Fruit fly (Drosophila melanogaster): ENCODE measurements around the gene CG6168.

Gene CG6168

dm6 chr3L:11284091-11285023 lies 37.2 kb downstream of the CG6168 start:
- TF ChIP-seq CTCF (optimal IDR thresholded peaks at IDR 0.05), result no peak
- no peak for TF ChIP-seq CG8478 (optimal IDR thresholded peaks at IDR 0.05)

- TF ChIP-seq CG8478 (optimal IDR thresholded peaks at IDR 0.05) (no peak), CTCF (optimal IDR thresholded peaks at IDR 0.05) (no peak)
These were observed 40.9 kb downstream of the CG6168 start for dm6 chr3L:11280574-11281135.

- TF ChIP-seq CG8478 (optimal IDR thresholded peaks at IDR 0.05) (no peak), CTCF (optimal IDR thresholded peaks at IDR 0.05) (no peak)
These were observed 42.1 kb downstream of the CG6168 start for dm6 chr3L:11279321-11279827.

- TF ChIP-seq CG8478 (optimal IDR thresholded peaks at IDR 0.05), result no peak
- no peak for TF ChIP-seq CTCF (optimal IDR thresholded peaks at IDR 0.05)
These were observed 42.8 kb downstream of the CG6168 start for dm6 chr3L:11278448-11279320.

DNA sequence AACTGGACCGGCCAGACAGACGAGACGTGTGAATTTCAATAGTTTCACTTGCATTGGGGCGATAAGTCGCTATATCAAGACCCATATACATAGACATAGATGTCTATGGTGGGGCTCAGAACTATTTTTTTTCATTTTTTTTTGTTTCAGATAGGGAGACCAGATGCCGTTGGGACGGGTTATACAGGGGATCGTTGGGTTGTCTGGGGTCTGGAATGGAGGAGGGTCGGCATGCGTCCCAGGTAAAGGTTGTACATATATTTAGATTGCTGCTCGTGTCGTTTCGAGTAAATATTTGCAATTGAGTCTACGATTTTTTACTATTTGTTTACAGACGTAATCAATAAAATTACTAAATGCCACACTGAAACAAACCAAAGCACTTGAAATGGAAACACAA lies 45.5 kb downstream of the CG6168 start:
- no peak for TF ChIP-seq CG8478 (optimal IDR thresholded peaks at IDR 0.05)
- TF ChIP-seq CTCF (optimal IDR thresholded peaks at IDR 0.05), result no peak

- TF ChIP-seq CG8478 (optimal IDR thresholded peaks at IDR 0.05), result no peak
These were observed 47.3 kb downstream of the CG6168 start for dm6 chr3L:11274142-11274672.

- TF ChIP-seq CTCF (optimal IDR thresholded peaks at IDR 0.05) (no peak), CG8478 (optimal IDR thresholded peaks at IDR 0.05) (no peak)
These were observed 47.9 kb downstream of the CG6168 start for dm6 chr3L:11273444-11274141.

DNA sequence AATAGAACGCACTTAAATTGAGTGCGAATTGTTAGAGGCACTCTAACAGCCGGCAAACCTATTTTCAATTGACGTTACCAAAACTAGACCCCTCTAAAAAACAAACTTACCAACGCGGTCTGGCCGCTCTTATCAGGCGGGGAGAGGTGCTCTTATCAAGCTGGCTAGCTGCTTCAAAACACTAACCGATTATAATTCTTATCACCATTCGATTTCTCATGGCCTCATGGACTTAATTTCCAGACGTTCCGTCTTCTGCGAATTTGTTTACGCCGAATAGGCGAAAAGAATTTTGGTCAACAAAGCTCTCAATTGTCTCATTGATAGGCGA lies 48.5 kb downstream of the CG6168 start:
- TF ChIP-seq CG8478 (optimal IDR thresholded peaks at IDR 0.05), result no peak
- TF ChIP-seq CTCF (optimal IDR thresholded peaks at IDR 0.05), result no peak

DNA sequence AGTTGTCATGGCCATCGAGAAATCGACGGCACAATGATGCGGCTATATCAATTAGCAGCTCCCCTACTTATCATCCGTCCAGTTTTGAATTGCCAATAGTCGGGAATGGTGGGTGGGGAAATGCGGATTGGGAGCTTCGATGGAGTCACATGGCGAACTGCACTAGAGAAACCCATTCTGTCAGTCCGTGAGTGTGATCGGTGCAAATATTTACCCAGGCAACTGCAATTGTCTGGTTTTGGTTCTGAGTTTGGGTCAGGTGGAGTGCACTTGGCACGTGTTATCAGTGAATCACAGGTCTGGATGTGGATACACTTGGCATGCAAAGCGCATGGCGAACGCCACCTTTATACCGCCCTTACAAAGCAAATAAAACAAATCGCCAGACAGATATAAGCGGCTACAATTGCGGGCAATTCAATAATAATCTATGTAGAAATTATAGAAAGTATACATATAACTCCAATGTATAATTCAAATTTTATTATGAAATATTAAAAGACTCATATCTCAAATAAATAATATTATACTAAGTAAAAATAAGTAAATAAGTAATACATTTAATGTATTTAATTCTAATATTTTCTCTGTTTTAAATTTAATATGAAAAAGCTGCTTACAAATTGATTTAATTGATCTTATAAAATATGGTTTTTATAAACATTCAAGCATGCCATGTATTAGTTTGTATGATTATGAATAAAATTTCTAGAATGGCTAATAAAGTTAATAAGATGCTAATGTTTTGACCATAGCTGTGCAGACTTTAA lies 49.1 kb downstream of the CG6168 start:
- TF ChIP-seq CTCF (optimal IDR thresholded peaks at IDR 0.05) (no peak), CG8478 (optimal IDR thresholded peaks at IDR 0.05) (no peak)

Data from S2 (cell line).